Fruit fly (Drosophila melanogaster) S2 (cell line): ENCODE results near the gene Nt5a.

Source experiments
- CG8478 ChIP-seq: fragments of >200 bp; optimal IDR thresholded peaks from 2 replicates; lab custom pipeline; 2018
- CTCF ChIP-seq, 2 experiments: fragments of >200 bp; optimal IDR thresholded peaks; 2 replicates each; lab custom pipeline; 2018

DNA sequence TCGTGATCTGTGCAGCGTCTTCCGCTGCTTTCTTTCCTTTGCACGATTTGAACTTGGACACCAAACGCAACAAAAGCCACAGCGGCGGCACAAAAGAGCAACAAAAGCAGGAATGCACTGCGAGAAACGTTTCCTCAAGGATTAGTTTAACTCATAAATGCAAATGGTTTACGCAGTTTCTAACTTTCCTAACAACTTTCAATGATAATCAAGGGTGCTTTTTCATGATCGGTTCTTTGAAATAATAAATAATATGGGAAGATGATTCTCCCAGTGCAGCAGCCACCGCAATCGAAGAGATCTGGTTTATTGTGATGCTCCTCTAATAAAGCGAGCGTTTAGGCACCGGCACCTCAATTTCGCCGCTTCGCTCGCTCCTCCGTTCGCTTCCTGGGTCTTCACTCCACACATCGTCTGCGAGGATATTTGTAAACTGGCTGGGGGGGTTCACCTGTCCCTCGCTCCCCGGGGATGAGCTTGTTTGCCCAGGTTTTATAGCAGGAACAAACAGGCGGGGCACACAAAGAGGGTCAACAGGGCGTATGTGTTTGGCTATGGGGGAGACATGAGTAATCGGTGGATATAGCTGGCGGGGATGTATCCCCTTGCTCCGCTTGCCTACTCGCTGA is 12.0 kb upstream of the Nt5a start:
- no peak for TF ChIP-seq CTCF (optimal IDR thresholded peaks at IDR 0.05; lab: Kevin White, UChicago)
- TF ChIP-seq CG8478 (lab: Kevin White, UChicago): no peak
